Fruit fly (Drosophila melanogaster) whole organism, embryonic: ENCODE results near the gene sima.

Experiments used
- Bgb ChIP-seq: fragments of 200-800 bp; sonication (Bioruptor generic); IDR thresholded peaks from 2 replicates; pipeline ENCODE4 v1.3.6; 2022; ENCODE audit warnings: missing biosample characterization, missing genetic modification characterization; ENCODE audit not compliant: partially characterized antibody
- CG10147 ChIP-seq: fragments of 200-800 bp; sonication (Bioruptor generic); optimal IDR thresholded peaks from 2 replicates; lab custom pipeline; 2019; ENCODE audit warnings: missing biosample characterization, mild to moderate bottlenecking, missing genetic modification characterization, moderate library complexity
- CG10321 ChIP-seq: fragments of 200-800 bp; sonication (Bioruptor generic); IDR thresholded peaks from 2 replicates; pipeline ENCODE4 v1.3.6; 2022; ENCODE audit warnings: missing biosample characterization, missing genetic modification characterization
- CG13894 ChIP-seq: fragments of 200-800 bp; sonication (Bioruptor generic); optimal IDR thresholded peaks from 3 replicates; lab custom pipeline; 2018; ENCODE audit warnings: missing biosample characterization, mild to moderate bottlenecking, missing genetic modification characterization, moderate library complexity
- CG15696 ChIP-seq: fragments of 200-800 bp; sonication (Bioruptor generic); optimal IDR thresholded peaks from 2 replicates; lab custom pipeline; 2019; ENCODE audit warnings: missing biosample characterization, mild to moderate bottlenecking, missing genetic modification characterization, moderate library complexity
- CG16813 ChIP-seq: fragments of 200-800 bp; sonication (Bioruptor generic); IDR thresholded peaks from 3 replicates; pipeline ENCODE4 v1.3.6; 2022; ENCODE audit warnings: missing biosample characterization, missing genetic modification characterization; ENCODE audit not compliant: partially characterized antibody
- CG17385 ChIP-seq: fragments of 200-800 bp; sonication (Bioruptor generic); optimal IDR thresholded peaks from 3 replicates; lab custom pipeline; 2018; ENCODE audit warnings: missing biosample characterization, mild to moderate bottlenecking, missing genetic modification characterization
- CG17829 ChIP-seq: fragments of 200-800 bp; optimal IDR thresholded peaks from 2 replicates; lab custom pipeline; 2019; ENCODE audit warnings: missing biosample characterization, mild to moderate bottlenecking, missing genetic modification characterization, moderate library complexity
- CG2678 ChIP-seq: fragments of 200-800 bp; sonication (Bioruptor generic); optimal IDR thresholded peaks from 3 replicates; lab custom pipeline; 2019; ENCODE audit warnings: missing biosample characterization, mild to moderate bottlenecking, missing genetic modification characterization, moderate library complexity
- CG31224 ChIP-seq: fragments of 200-800 bp; sonication (Bioruptor generic); IDR thresholded peaks from 2 replicates; pipeline ENCODE4 v1.3.6; 2022; ENCODE audit warnings: missing biosample characterization, missing genetic modification characterization
- CG3163 ChIP-seq: fragments of 200-800 bp; sonication (Bioruptor generic); optimal IDR thresholded peaks from 3 replicates; lab custom pipeline; 2016; ENCODE audit warnings: missing biosample characterization, missing genetic modification characterization
- CG4360 ChIP-seq: fragments of 200-800 bp; sonication (Bioruptor generic); IDR thresholded peaks from 2 replicates; pipeline ENCODE4 v1.3.6; 2022; ENCODE audit warnings: missing biosample characterization, missing genetic modification characterization
- CG43689 ChIP-seq: fragments of 200-800 bp; sonication (Bioruptor generic); IDR thresholded peaks from 2 replicates; pipeline ENCODE4 v1.3.6; 2022; ENCODE audit warnings: missing biosample characterization, missing genetic modification characterization
- CG4854 ChIP-seq: fragments of 200-800 bp; sonication (Bioruptor generic); optimal IDR thresholded peaks from 2 replicates; lab custom pipeline; 2016; ENCODE audit warnings: missing biosample characterization, missing genetic modification characterization, inconsistent platforms
- CG6791 ChIP-seq: fragments of 200-800 bp; sonication (Bioruptor generic); IDR thresholded peaks from 3 replicates; pipeline ENCODE4 v1.3.6; 2022; ENCODE audit warnings: missing biosample characterization, missing genetic modification characterization; ENCODE audit not compliant: partially characterized antibody
- CG7963 ChIP-seq: fragments of 200-800 bp; sonication (Bioruptor generic); IDR thresholded peaks from 3 replicates; pipeline ENCODE4 v1.3.6; 2022; ENCODE audit warnings: missing biosample characterization, missing genetic modification characterization; ENCODE audit not compliant: partially characterized antibody
- D ChIP-seq, 2 experiments: fragments of 200-800 bp in 1 of 2; fragments of >200 bp in 1 of 2; sonication (Bioruptor generic) in 1 of 2; optimal IDR thresholded peaks; 2 replicates in 1 of 2; 3 replicates in 1 of 2; lab custom pipeline; 2017; ENCODE audit warnings: mild to moderate bottlenecking in 1 of 2, missing biosample characterization in 1 of 2, missing genetic modification characterization in 1 of 2, missing genetic modification reagents in 1 of 2
- Deaf1 ChIP-seq: fragments of 200-800 bp; optimal IDR thresholded peaks from 3 replicates; lab custom pipeline; 2019; ENCODE audit warnings: missing biosample characterization, mild to moderate bottlenecking, missing genetic modification characterization, moderate library complexity
- Dll ChIP-seq: fragments of 200-800 bp; sonication (Bioruptor generic); IDR thresholded peaks from 4 replicates; pipeline ENCODE4 v1.3.6; 2022; ENCODE audit warnings: missing biosample characterization, missing genetic modification characterization; ENCODE audit not compliant: partially characterized antibody
- H15 ChIP-seq: fragments of 200-800 bp; sonication (Bioruptor generic); IDR thresholded peaks from 3 replicates; pipeline ENCODE4 v1.3.6; 2022; ENCODE audit warnings: missing biosample characterization, missing genetic modification characterization
- HLH3B ChIP-seq: fragments of 200-800 bp; sonication (Bioruptor generic); IDR thresholded peaks from 2 replicates; pipeline ENCODE4 v1.3.6; 2022; ENCODE audit warnings: missing biosample characterization, missing genetic modification characterization
- HLH54F ChIP-seq: fragments of 200-800 bp; sonication (Bioruptor generic); optimal IDR thresholded peaks from 3 replicates; lab custom pipeline; 2016; ENCODE audit warnings: missing biosample characterization, missing genetic modification characterization
- Hr51 ChIP-seq, 2 experiments: fragments of 200-800 bp; sonication (Bioruptor generic); optimal IDR thresholded peaks; 2 replicates in 1 of 2; 3 replicates in 1 of 2; lab custom pipeline; 2016 to 2018; ENCODE audit warnings: missing biosample characterization in 2 of 2, missing genetic modification characterization in 2 of 2, mild to moderate bottlenecking in 1 of 2, moderate library complexity in 1 of 2
- Jarid2 ChIP-seq: fragments of 200-800 bp; sonication (Bioruptor generic); optimal IDR thresholded peaks from 3 replicates; lab custom pipeline; 2017; ENCODE audit warnings: mild to moderate bottlenecking, missing biosample characterization, missing genetic modification reagents, missing genetic modification characterization
- Lpt ChIP-seq: fragments of >200 bp; optimal IDR thresholded peaks from 2 replicates; lab custom pipeline; 2018; ENCODE audit warnings: missing biosample characterization, missing genetic modification characterization
- Mrtf ChIP-seq: fragments of 200-800 bp; sonication (Bioruptor generic); IDR thresholded peaks from 3 replicates; pipeline ENCODE4 v1.3.6; 2022; ENCODE audit warnings: missing biosample characterization, missing genetic modification characterization
- Opbp ChIP-seq: fragments of 200-800 bp; sonication (Bioruptor generic); IDR thresholded peaks from 3 replicates; pipeline ENCODE4 v1.3.6; 2022; ENCODE audit warnings: missing biosample characterization, missing genetic modification characterization; ENCODE audit not compliant: partially characterized antibody
- PHDP ChIP-seq: fragments of 200-800 bp; sonication (Bioruptor generic); optimal IDR thresholded peaks from 3 replicates; lab custom pipeline; 2018; ENCODE audit warnings: missing biosample characterization, mild to moderate bottlenecking, missing genetic modification characterization, moderate library complexity
- Poxn ChIP-seq: fragments of 200-800 bp; sonication (Bioruptor generic); IDR thresholded peaks from 2 replicates; pipeline ENCODE4 v1.3.6; 2022; ENCODE audit warnings: missing biosample characterization, missing genetic modification characterization
- Sox102F ChIP-seq: fragments of 200-800 bp; sonication (Bioruptor generic); optimal IDR thresholded peaks from 2 replicates; lab custom pipeline; 2018; ENCODE audit warnings: missing biosample characterization, mild to moderate bottlenecking, missing genetic modification characterization, moderate library complexity
- Trl ChIP-seq, 3 experiments: fragments of >200 bp in 2 of 3; fragments of 200-800 bp in 1 of 3; sonication (Bioruptor generic) in 1 of 3; optimal IDR thresholded peaks; 2 replicates in 1 of 3; 3 replicates in 2 of 3; lab custom pipeline; 2016 to 2017; ENCODE audit warnings: missing biosample characterization in 1 of 3, missing genetic modification characterization in 1 of 3
- abd-A ChIP-seq: fragments of 200-800 bp; sonication (Bioruptor generic); optimal IDR thresholded peaks from 3 replicates; lab custom pipeline; 2019; ENCODE audit warnings: missing biosample characterization, mild to moderate bottlenecking, missing genetic modification characterization, moderate library complexity
- ase ChIP-seq: fragments of 200-800 bp; sonication (Bioruptor generic); IDR thresholded peaks from 3 replicates; pipeline ENCODE4 v1.3.6; 2022; ENCODE audit warnings: missing biosample characterization, missing genetic modification characterization
- bab2 ChIP-seq: fragments of 200-800 bp; sonication (Bioruptor generic); optimal IDR thresholded peaks from 2 replicates; lab custom pipeline; 2016; ENCODE audit warnings: missing biosample characterization, missing genetic modification characterization
- bsh ChIP-seq, 2 experiments: fragments of 200-800 bp; sonication (Bioruptor generic); optimal IDR thresholded peaks; 2 replicates each; lab custom pipeline; 2017 to 2018; ENCODE audit warnings: mild to moderate bottlenecking in 2 of 2, missing biosample characterization in 2 of 2, missing genetic modification characterization in 2 of 2, moderate library complexity in 1 of 2
- cg ChIP-seq: fragments of 200-800 bp; sonication (Bioruptor generic); optimal IDR thresholded peaks from 3 replicates; lab custom pipeline; 2019; ENCODE audit warnings: missing biosample characterization, mild to moderate bottlenecking, missing genetic modification characterization, moderate library complexity
- chinmo ChIP-seq: fragments of 200-800 bp; sonication (Bioruptor generic); IDR thresholded peaks from 4 replicates; pipeline ENCODE4 v1.3.6; 2022; ENCODE audit warnings: missing biosample characterization, missing genetic modification characterization; ENCODE audit not compliant: partially characterized antibody
- crp ChIP-seq, 2 experiments: fragments of 200-800 bp; sonication (Bioruptor generic); optimal IDR thresholded peaks; 2 replicates in 1 of 2; 3 replicates in 1 of 2; lab custom pipeline; 2017; ENCODE audit warnings: missing biosample characterization in 2 of 2, missing genetic modification characterization in 2 of 2, mild to moderate bottlenecking in 1 of 2, moderate library complexity in 1 of 2
- h ChIP-seq: fragments of >200 bp; optimal IDR thresholded peaks from 2 replicates; lab custom pipeline; 2017
- pnt ChIP-seq: fragments of 200-800 bp; sonication (Bioruptor generic); optimal IDR thresholded peaks from 3 replicates; lab custom pipeline; 2016; ENCODE audit warnings: missing biosample characterization, missing genetic modification characterization
- salm ChIP-seq: fragments of 200-800 bp; sonication (Bioruptor generic); optimal IDR thresholded peaks from 2 replicates; lab custom pipeline; 2018; ENCODE audit warnings: missing biosample characterization, mild to moderate bottlenecking, missing genetic modification characterization
- sc ChIP-seq, 3 experiments: fragments of >200 bp in 2 of 3; fragments of 200-800 bp in 1 of 3; sonication (Bioruptor generic) in 1 of 3; optimal IDR thresholded peaks; 2 replicates in 2 of 3; 3 replicates in 1 of 3; lab custom pipeline; 2017; ENCODE audit warnings: mild to moderate bottlenecking in 1 of 3, missing biosample characterization in 1 of 3, missing genetic modification characterization in 1 of 3, missing genetic modification reagents in 1 of 3
- sens-2 ChIP-seq: fragments of 200-800 bp; sonication (Bioruptor generic); IDR thresholded peaks from 2 replicates; pipeline ENCODE4 v1.3.6; 2022; ENCODE audit warnings: missing biosample characterization, missing genetic modification characterization
- tgo ChIP-seq: fragments of 200-800 bp; sonication (Bioruptor generic); IDR thresholded peaks from 3 replicates; pipeline ENCODE4 v1.3.6; 2022; ENCODE audit warnings: missing biosample characterization, missing genetic modification characterization
- tin ChIP-seq: fragments of 200-800 bp; sonication (Bioruptor generic); optimal IDR thresholded peaks from 3 replicates; lab custom pipeline; 2016; ENCODE audit warnings: missing biosample characterization, missing genetic modification characterization
- unc-4 ChIP-seq: fragments of 200-800 bp; sonication (Bioruptor generic); IDR thresholded peaks from 2 replicates; pipeline ENCODE4 v1.3.6; 2022; ENCODE audit warnings: missing biosample characterization, missing genetic modification characterization; ENCODE audit not compliant: partially characterized antibody
- z ChIP-seq: fragments of 200-800 bp; sonication (Bioruptor generic); IDR thresholded peaks from 3 replicates; pipeline ENCODE4 v1.3.6; 2022; ENCODE audit warnings: missing biosample characterization, missing genetic modification characterization
- zen2 ChIP-seq: fragments of 200-800 bp; sonication (Bioruptor generic); IDR thresholded peaks from 3 replicates; pipeline ENCODE4 v1.3.6; 2022; ENCODE audit warnings: missing biosample characterization, missing genetic modification characterization; ENCODE audit not compliant: partially characterized antibody

sima gene

dm6 chr3R:30098229-30098628, 40.1 kb downstream of the sima start:
- TF ChIP-seq CG13894 (tag; lab: Kevin White, UChicago) (peak; percentile 42), CG7963 (no peak), CG10147 (GFP tag; lab: Kevin White, UChicago) (no peak), Sox102F (GFP tag; lab: Kevin White, UChicago) (no peak), CG4360 (GFP tag; lab: Robert Waterston, UW) (no peak), Mrtf (no peak), CG6791 (GFP tag; lab: Robert Waterston, UW) (no peak), Trl (optimal IDR thresholded peaks at IDR 0.05; lab: Kevin White, UChicago) (peak; percentile 8 to 44), Trl (GFP tag; optimal IDR thresholded peaks at IDR 0.05; lab: Kevin White, UChicago) (no peak), CG2678 (tag; lab: Kevin White, UChicago) (no peak), Deaf1 (peak; percentile 76), HLH3B (no peak), sens-2 (GFP tag; lab: Robert Waterston, UW) (no peak), cg (GFP tag; lab: Kevin White, UChicago) (peak; percentile 46), pnt (no peak), abd-A (tag; lab: Kevin White, UChicago) (peak; percentile 79), bsh (GFP tag; optimal IDR thresholded peaks at IDR 0.05; lab: Kevin White, UChicago) (no peak), CG15696 (tag; lab: Kevin White, UChicago) (no peak), chinmo (GFP tag; lab: Robert Waterston, UW) (0 out of 4 replicates have a peak, but pooled peaks have one; percentile 11), bab2 (no peak), HLH54F (GFP tag; lab: Kevin White, UChicago) (no peak), CG10321 (no peak), z (GFP tag; lab: Robert Waterston, UW) (peak; percentile 59; the same call in 1 of the 3 replicates), CG3163 (no peak)

DNA sequence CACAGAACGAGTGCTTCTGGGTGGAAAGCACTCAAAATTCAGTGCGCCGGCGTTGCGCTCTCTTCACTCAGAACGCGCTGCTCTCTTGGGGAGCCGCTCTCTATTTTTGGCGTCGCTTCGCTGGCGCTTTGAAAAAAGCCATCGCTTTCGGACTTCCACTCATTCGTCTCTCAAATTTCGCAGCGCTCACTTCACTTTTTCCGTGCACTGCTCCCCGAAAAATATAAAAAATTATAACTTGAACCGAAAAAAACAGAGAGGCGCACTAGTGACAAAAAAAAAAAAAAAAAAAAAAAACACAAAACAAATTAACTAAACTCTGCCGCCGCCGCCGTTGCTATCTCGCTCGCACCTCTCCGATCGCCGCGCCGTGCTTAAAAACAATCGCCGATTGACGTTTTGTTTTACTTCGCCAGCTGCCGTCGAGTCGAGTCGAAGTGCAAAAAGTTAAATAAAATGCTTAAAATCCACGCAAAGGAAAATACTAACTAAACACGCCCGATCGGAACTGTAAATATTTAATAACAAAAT, 41.3 kb downstream of the sima start:
- TF ChIP-seq PHDP (no peak), unc-4 (GFP tag; lab: Robert Waterston, UW) (peak; percentile 63), CG31224 (GFP tag; lab: Robert Waterston, UW) (no peak), Hr51 (GFP tag; optimal IDR thresholded peaks at IDR 0.05; lab: Kevin White, UChicago) (no peak), CG17385 (GFP tag; lab: Kevin White, UChicago) (peak; percentile 7), zen2 (GFP tag; lab: Robert Waterston, UW) (peak; percentile 71), tin (GFP tag; lab: Kevin White, UChicago) (no peak), ase (GFP tag; lab: Robert Waterston, UW) (no peak), CG17829 (tag; lab: Kevin White, UChicago) (no peak), D (optimal IDR thresholded peaks at IDR 0.05; lab: Kevin White, UChicago) (no peak), D (GFP tag; optimal IDR thresholded peaks at IDR 0.05; lab: Kevin White, UChicago) (no peak), Mrtf (no peak), Bgb (GFP tag; lab: Robert Waterston, UW) (peak; percentile 72; the same call in 1 of the 2 replicates), Poxn (GFP tag; lab: Robert Waterston, UW) (no peak), salm (no peak), CG16813 (GFP tag; lab: Robert Waterston, UW) (no peak), tgo (GFP tag; lab: Robert Waterston, UW) (no peak), crp (GFP tag; optimal IDR thresholded peaks at IDR 0.05; lab: Kevin White, UChicago) (no peak), CG43689 (GFP tag; lab: Robert Waterston, UW) (no peak), CG4854 (no peak), Opbp (GFP tag; lab: Robert Waterston, UW) (peak; percentile 42; the same call in 1 of the 3 replicates), sc (optimal IDR thresholded peaks at IDR 0.05; lab: Kevin White, UChicago) (no peak), sc (GFP tag; optimal IDR thresholded peaks at IDR 0.05; lab: Kevin White, UChicago) (no peak), Lpt (GFP tag; lab: Kevin White, UChicago) (no peak), H15 (GFP tag; lab: Robert Waterston, UW) (no peak), Dll (peak; percentile 46; the same call in 2 of the 4 replicates), h (lab: Kevin White, UChicago) (no peak), Jarid2 (peak; percentile 25)
